Worm (Caenorhabditis elegans) whole organism, dauer: ENCODE results near the gene daf-14.

Experiments used
- unc-62 ChIP-seq: sonication (generic microtip); optimal IDR thresholded peaks from 2 replicates; lab custom pipeline; 2017; ENCODE audit warnings: missing biosample characterization, missing genetic modification reagents, missing genetic modification characterization

Gene daf-14

DNA sequence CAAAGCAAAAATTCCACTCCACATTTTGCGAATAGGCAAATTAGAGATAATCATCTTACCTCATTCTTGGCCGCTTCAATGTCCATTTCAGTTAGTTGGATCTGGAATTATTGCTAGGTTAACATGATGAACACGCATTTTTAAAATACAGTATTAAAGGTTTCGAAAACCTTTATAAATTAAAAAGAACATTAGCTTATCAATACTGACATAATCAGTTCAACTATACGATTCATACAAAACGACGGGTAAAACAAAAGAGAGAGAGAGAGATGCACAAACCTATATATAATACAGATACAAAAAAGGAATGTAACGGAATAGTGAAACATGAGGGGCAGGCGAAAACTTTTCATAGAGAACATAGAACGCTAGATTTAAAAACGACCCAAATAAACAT lies 31.1 kb downstream of the daf-14 start, which contains the start of gene thk-1:
Gene thk-1, minus strand, starts transcription at position 101 of the 400 bp plus-strand sequence.
- TF ChIP-seq unc-62 (GFP tag; lab: Kevin White, UChicago): no peak

DNA sequence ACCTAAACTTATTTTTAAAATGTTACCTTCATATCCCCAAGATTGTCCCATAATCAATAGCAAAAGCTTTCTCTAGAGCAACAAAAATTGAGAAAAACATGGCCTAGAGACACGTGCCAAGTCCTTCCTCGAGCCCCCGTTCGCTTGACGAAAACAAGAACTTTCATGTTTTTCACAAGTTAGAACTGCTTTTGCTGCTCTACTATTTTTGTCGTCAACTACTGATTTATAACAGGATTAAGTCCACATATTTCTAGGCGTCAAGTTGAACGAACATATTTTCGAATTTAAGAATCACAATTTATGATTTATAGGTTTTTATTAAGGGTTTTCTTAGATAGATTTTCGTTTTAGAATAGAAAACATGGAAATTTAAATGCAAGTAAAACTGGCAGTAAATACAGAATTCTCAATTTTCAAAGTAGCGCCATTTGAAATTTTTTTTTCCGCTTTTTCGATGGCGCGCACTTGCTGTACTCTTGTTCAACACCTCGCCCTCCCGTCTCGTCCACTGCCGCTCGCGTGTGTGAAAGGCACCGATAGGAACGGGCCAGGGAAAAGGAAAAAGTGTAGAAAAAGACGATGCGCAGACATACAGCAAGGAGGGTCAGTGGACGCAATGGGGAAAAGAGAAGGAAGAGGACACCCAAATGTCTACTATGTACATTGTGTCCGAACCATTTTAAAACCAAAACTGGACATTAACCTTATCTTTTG lies 33.9 kb downstream of the daf-14 start, which contains the start of gene rad-51:
Gene rad-51, minus strand, starts transcription at position 51 of the 717 bp plus-strand sequence.
- TF ChIP-seq unc-62 (GFP tag; lab: Kevin White, UChicago): no peak

DNA sequence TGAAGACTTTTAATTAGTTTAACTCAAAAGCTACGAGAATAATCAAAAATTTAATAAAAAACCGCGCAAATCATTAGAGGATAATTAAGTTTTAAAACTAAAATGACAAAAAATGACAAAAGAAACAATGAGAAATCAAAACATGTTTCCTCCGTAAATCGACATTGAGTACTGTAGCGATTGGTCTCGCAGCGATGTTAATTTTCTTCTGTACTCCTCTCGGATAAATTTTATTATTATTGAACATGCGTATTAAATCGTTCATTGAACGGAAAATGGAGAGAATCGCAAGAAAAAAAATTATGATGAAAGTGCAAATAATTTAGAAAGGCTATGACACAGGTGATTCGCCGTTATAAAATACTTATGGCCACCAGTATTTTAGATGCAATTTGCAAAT lies 34.9 kb downstream of the daf-14 start:
- TF ChIP-seq unc-62 (GFP tag; lab: Kevin White, UChicago): no peak

DNA sequence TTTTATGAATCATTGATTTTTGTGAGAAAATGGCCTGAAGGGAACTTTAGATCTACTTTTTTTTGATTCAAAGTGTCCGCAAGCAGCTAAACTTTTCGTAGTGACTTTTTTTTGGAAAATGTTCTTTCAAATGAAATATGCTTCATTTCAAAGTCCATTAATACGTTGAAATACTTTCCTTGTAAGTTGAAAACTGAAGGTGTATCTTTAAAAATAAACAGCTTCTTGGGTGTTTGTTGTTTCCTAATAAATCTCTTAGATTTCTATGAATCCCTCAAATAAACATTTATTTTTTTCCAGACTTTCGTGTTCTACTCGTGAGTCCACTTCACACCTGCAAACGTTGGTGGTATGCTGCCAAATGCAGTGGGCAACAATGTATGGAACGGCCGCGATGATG lies 36.2 kb downstream of the daf-14 start, which contains the start of gene ebax-1:
Gene ebax-1, plus strand, starts transcription at position 301 of the 400 bp plus-strand sequence.
- TF ChIP-seq unc-62 (GFP tag; lab: Kevin White, UChicago): no peak

DNA sequence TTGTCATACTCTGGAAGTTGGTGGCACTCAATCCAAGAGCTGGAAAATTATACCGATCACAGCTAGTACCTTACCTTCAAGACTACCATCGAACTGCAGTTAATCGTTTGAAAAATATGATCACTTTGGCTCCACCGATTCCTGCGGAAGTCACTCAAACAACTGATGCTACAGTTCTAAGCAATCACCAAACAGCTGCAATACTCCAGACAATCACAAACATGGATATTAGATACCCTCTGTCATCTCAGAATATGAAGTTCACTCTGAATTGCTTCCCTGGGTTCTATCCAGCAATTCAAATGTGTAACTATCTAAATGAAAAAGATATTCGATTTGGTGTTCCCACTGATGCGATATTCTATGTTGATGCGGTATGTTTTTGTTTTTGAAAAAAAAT lies 38.1 kb downstream of the daf-14 start:
- no peak for TF ChIP-seq unc-62 (GFP tag; lab: Kevin White, UChicago)

DNA sequence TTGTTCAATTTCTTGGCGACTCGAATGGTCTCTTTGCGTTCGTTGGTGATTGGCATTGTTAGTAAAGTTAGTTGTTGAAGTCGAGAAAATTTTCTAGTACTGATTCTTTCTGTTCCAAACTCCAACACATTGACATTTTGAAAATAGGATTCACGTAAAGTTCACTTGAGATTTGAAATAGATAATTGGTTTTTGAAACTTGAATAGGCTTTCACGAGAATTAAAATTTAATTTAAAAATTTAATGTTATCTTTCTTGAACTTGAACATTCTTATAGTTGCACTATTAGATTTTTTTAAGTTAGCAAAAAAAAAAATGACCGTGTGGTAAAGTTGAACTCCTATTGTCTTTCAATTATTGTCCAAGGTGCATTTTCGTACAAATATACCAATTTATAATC lies 43.6 kb downstream of the daf-14 start, which contains the start of gene R09E10.6:
Gene R09E10.6, minus strand, starts transcription at position 101 of the 400 bp plus-strand sequence.
- no peak for TF ChIP-seq unc-62 (GFP tag; lab: Kevin White, UChicago)

DNA sequence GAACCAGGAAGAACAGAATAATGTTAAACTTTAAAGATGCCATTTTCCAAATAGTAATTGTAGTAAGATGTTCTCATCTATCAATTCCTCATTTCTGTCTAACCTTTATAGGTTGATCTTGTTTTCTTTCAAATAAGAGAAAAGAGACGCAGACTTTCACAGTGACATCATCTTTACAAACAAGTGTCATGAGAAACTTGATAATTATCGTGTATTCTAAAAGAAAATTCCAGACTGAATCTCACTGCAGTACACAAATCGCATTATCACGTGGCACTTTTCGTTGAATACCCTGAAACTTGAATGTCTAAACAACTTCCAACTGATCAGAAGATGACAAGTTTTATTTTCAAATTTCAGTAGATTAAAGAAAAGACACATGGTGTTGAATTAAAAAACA lies 44.7 kb downstream of the daf-14 start, which contains the start of gene R09E10.13:
Gene R09E10.13, minus strand, starts transcription at position 61 of the 400 bp plus-strand sequence.
- no peak for TF ChIP-seq unc-62 (GFP tag; lab: Kevin White, UChicago)

DNA sequence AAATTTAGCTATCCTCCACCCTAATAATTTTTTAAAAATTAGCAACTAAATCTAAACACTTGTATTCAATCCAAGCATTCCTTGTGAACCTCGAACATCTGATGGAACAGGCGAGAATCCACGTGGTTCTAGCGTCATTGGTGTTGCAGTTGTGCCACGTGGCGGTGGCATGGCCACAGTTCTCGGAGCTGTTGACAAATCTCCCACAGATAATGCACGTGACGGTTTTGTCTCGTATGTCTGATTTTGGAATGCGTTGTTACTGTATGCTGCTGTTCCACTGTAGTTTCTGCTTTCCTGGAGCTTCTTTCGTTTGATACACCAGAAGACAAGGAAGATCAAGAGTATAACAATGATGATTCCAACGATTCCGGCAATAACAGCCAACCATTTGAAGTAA lies 45.6 kb downstream of the daf-14 start:
- no peak for TF ChIP-seq unc-62 (GFP tag; lab: Kevin White, UChicago)

DNA sequence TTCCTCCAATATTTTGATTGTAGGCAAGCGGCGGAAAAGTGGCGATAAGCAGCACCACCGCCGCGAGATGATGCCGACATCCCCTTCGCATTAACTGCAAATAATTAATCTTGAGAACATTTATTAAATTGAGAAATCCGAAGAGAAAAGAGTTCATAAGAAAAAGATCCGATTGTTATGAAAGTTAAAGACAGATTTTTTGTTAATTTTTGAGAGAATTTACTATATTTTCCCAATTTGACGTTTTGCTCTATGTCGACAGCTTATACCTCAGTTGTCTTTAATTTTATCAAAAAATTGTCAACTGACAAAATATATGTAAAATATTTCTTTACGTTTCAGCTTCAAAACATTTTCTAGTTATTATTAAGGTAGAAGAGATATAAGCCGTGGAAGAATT lies 51.8 kb downstream of the daf-14 start, which contains the start of gene R09E10.5:
Gene R09E10.5, minus strand, starts transcription at position 101 of the 400 bp plus-strand sequence.
- TF ChIP-seq unc-62 (GFP tag; lab: Kevin White, UChicago): no peak

DNA sequence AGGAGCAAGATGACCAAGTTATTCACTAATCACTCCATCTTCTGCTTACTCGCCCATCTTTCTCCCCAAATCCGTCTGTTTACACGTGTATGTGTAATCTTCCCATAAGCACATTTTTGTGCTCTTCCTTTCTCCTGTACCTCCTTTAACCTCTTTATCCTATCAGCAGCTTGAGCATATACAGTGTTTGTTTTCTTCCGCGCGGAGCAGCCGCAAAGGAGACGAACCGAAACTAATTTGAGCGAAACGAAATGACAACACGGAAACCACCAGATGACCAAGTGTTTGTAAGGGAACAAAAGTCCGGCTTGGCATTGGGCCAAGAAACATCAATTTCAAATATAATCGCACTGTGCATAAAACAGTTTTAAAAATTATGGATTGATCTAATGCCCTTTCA lies 54.0 kb downstream of the daf-14 start:
- TF ChIP-seq unc-62 (GFP tag; lab: Kevin White, UChicago): no peak
